Worm (Caenorhabditis elegans) whole organism, L4 larva: ENCODE data around the gene K01A2.6.
"Not testable (repeated sequence)": the region's sequence is repeated elsewhere in the genome, so short reads cannot be mapped to it uniquely, and the experiment has no call there.

ENCODE experiments used
- R02D3.7 ChIP-seq: fragments of 150-350 bp; sonication (generic microtip); optimal IDR thresholded peaks from 3 replicates; lab custom pipeline; 2014; ENCODE audit warnings: missing biosample characterization, missing genetic modification characterization
- Y5F2A.4 ChIP-seq: fragments of 200-800 bp; sonication (Bioruptor generic); optimal IDR thresholded peaks from 2 replicates; lab custom pipeline; 2018; ENCODE audit warnings: mild to moderate bottlenecking, missing genetic modification characterization, missing compliant biosample characterization
- ZK546.5 ChIP-seq, 2 experiments: sonication (generic microtip); optimal IDR thresholded peaks; 2 replicates each; lab custom pipeline; 2017; ENCODE audit warnings: missing biosample characterization in 2 of 2, missing genetic modification characterization in 2 of 2
- aha-1 ChIP-seq: fragments of 150-350 bp; peaks from one replicate; lab custom pipeline; 2014; ENCODE audit warnings: missing biosample characterization, missing genetic modification characterization
- ama-1 ChIP-seq: fragments of 150-350 bp; optimal IDR thresholded peaks from 2 replicates; lab custom pipeline; 2014; ENCODE audit warnings: inconsistent platforms, mixed read lengths
- ceh-28 ChIP-seq: fragments of 150-350 bp; optimal IDR thresholded peaks from 2 replicates; lab custom pipeline; 2014; ENCODE audit warnings: missing biosample characterization, missing genetic modification reagents, missing genetic modification characterization
- ceh-32 ChIP-seq: sonication (generic microtip); optimal IDR thresholded peaks from 2 replicates; lab custom pipeline; 2016; ENCODE audit warnings: mild to moderate bottlenecking, missing genetic modification characterization, missing compliant biosample characterization; ENCODE audit not compliant: poor library complexity
- ceh-62 ChIP-seq: sonication (generic microtip); optimal IDR thresholded peaks from 2 replicates; lab custom pipeline; 2017; ENCODE audit warnings: missing biosample characterization, missing genetic modification characterization
- daf-16 ChIP-seq, 3 experiments: sonication (generic microtip); optimal IDR thresholded peaks; 2 replicates each; lab custom pipeline; 2016 to 2017; ENCODE audit warnings: missing genetic modification characterization in 3 of 3, missing genetic modification reagents in 3 of 3, mild to moderate bottlenecking in 2 of 3, missing compliant biosample characterization in 2 of 3, missing biosample characterization in 1 of 3, moderate library complexity in 1 of 3
- dmd-6 ChIP-seq: fragments of 200-800 bp; sonication (Bioruptor generic); IDR thresholded peaks from 2 replicates; pipeline ENCODE4 v1.3.6; 2022; ENCODE audit warnings: missing genetic modification reagents, missing genetic modification characterization, missing compliant biosample characterization
- dpl-1 ChIP-seq: fragments of 150-350 bp; optimal IDR thresholded peaks from 2 replicates; lab custom pipeline; 2014; ENCODE audit warnings: missing biosample characterization, missing genetic modification reagents, missing genetic modification characterization
- egl-27 ChIP-seq: sonication (generic microtip); optimal IDR thresholded peaks from 3 replicates; lab custom pipeline; 2017; ENCODE audit warnings: missing biosample characterization, missing genetic modification reagents, missing genetic modification characterization
- fkh-10 ChIP-seq: fragments of 150-350 bp; optimal IDR thresholded peaks from 2 replicates; lab custom pipeline; 2014; ENCODE audit warnings: missing biosample characterization, missing genetic modification reagents, missing genetic modification characterization
- gei-8 ChIP-seq: fragments of 200-800 bp; sonication (Bioruptor generic); optimal IDR thresholded peaks from 2 replicates; lab custom pipeline; 2018; ENCODE audit warnings: mild to moderate bottlenecking, missing genetic modification characterization, missing compliant biosample characterization
- hlh-30 ChIP-seq: sonication (generic microtip); optimal IDR thresholded peaks from 2 replicates; lab custom pipeline; 2017; ENCODE audit warnings: antibody characterized with exemption, mild to moderate bottlenecking, missing genetic modification characterization, missing compliant biosample characterization; ENCODE audit not compliant: insufficient read depth
- lin-15B ChIP-seq: fragments of 150-350 bp; sonication (generic microtip); optimal IDR thresholded peaks from 3 replicates; lab custom pipeline; 2014; ENCODE audit warnings: missing biosample characterization, missing genetic modification characterization
- lin-29 ChIP-seq: fragments of 200-800 bp; sonication (Bioruptor generic); IDR thresholded peaks from 2 replicates; pipeline ENCODE4 v1.3.6; 2022; ENCODE audit warnings: missing genetic modification reagents, missing genetic modification characterization, missing compliant biosample characterization
- lir-3 ChIP-seq: sonication (generic microtip); optimal IDR thresholded peaks from 2 replicates; lab custom pipeline; 2016; ENCODE audit warnings: mild to moderate bottlenecking, missing genetic modification characterization, missing compliant biosample characterization
- lsy-2 ChIP-seq, 2 experiments: fragments of 150-350 bp in 1 of 2; sonication (generic microtip) in 1 of 2; optimal IDR thresholded peaks; 2 replicates each; lab custom pipeline; 2014 to 2017; ENCODE audit warnings: missing biosample characterization in 2 of 2, missing genetic modification characterization in 2 of 2
- mdl-1 ChIP-seq, 2 experiments: fragments of 150-350 bp in 1 of 2; sonication (generic microtip) in 1 of 2; optimal IDR thresholded peaks; 2 replicates each; lab custom pipeline; 2014 to 2017; ENCODE audit warnings: missing biosample characterization in 2 of 2, missing genetic modification characterization in 2 of 2
- mxl-3 ChIP-seq: fragments of 200-800 bp; sonication (Bioruptor generic); optimal IDR thresholded peaks from 2 replicates; lab custom pipeline; 2018; ENCODE audit warnings: mild to moderate bottlenecking, missing genetic modification characterization, missing compliant biosample characterization
- nhr-28 ChIP-seq: fragments of 150-350 bp; optimal IDR thresholded peaks from 2 replicates; lab custom pipeline; 2014; ENCODE audit warnings: missing biosample characterization, missing genetic modification characterization
- nhr-77 ChIP-seq: fragments of 150-350 bp; optimal IDR thresholded peaks from 2 replicates; lab custom pipeline; 2014; ENCODE audit warnings: missing biosample characterization, missing genetic modification characterization
- pqm-1 ChIP-seq: sonication (generic microtip); optimal IDR thresholded peaks from 2 replicates; lab custom pipeline; 2017; ENCODE audit warnings: missing biosample characterization, missing genetic modification characterization
- set-16 ChIP-seq: fragments of 200-800 bp; sonication (Bioruptor generic); IDR thresholded peaks from 2 replicates; pipeline ENCODE4 v1.3.6; 2022; ENCODE audit warnings: missing genetic modification reagents, missing genetic modification characterization, missing compliant biosample characterization
- skn-1 ChIP-seq: fragments of 150-350 bp; optimal IDR thresholded peaks from 2 replicates; lab custom pipeline; 2014; ENCODE audit warnings: missing biosample characterization, missing genetic modification characterization
- spr-1 ChIP-seq: sonication (generic microtip); optimal IDR thresholded peaks from 2 replicates; lab custom pipeline; 2016; ENCODE audit warnings: mild to moderate bottlenecking, missing genetic modification characterization, missing compliant biosample characterization
- tag-97 ChIP-seq: fragments of 200-800 bp; sonication (Bioruptor generic); IDR thresholded peaks from 2 replicates; pipeline ENCODE4 v1.3.6; 2022; ENCODE audit warnings: missing genetic modification characterization, missing compliant biosample characterization
- unc-62 ChIP-seq, 3 experiments: fragments of 150-350 bp in 1 of 3; sonication (generic microtip); optimal IDR thresholded peaks in 2 of 3; peaks in 1 of 3; 1 replicate in 1 of 3; 2 replicates in 2 of 3; lab custom pipeline; 2014 to 2017; ENCODE audit warnings: missing biosample characterization in 3 of 3, missing genetic modification characterization in 3 of 3, missing genetic modification reagents in 3 of 3, missing genotype in 1 of 3
- ztf-11 ChIP-seq: fragments of 150-350 bp; optimal IDR thresholded peaks from 2 replicates; lab custom pipeline; 2014; ENCODE audit warnings: missing biosample characterization, missing genetic modification characterization

K01A2.6 gene

DNA sequence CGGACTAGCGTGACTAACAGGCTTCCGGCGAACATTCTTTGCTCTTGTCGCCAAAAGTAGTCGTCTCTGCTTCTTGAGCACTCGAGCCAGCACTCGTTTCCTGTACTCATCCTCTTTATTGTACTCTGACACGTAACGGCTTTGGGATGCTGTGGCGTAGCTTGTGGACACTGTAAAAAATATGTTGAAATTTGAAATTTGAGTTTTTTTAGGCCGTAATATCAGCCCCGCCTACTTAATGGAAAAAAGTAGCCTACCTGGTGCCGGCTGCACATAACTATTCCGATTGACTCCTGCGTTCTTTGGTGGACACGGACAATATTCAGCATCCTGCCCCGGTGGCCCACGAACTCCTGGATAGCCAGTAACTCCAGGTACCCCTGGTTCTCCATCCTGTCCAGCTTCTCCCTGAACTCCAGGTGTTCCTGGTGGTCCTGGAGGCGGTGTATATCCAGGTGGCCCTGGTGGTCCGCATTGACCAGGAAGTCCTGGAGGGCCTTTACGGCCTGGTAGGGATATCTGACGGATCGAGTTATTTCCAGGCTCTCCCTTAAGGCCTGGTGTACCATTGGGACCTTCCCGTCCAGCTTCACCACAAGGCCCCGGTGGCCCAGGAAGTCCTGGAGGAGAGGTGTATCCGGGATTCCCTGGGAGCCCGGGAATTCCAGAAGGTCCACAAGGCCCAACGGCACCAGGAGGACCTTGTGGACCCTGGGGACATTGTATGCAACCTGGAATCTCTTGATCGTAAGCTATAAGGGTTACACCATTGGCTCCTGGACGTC, 4.3 kb downstream of the K01A2.6 start:
- TF ChIP-seq R02D3.7 (tag; lab: Kevin White, UChicago) (no peak), lsy-2 (tag; optimal IDR thresholded peaks at IDR 0.05; lab: Kevin White, UChicago) (no peak), set-16 (peak; percentile 83), aha-1 (tag; lab: Kevin White, UChicago) (peak; percentile 92)
- TF ChIP-seq, all 104 proteins: peak for 2

DNA sequence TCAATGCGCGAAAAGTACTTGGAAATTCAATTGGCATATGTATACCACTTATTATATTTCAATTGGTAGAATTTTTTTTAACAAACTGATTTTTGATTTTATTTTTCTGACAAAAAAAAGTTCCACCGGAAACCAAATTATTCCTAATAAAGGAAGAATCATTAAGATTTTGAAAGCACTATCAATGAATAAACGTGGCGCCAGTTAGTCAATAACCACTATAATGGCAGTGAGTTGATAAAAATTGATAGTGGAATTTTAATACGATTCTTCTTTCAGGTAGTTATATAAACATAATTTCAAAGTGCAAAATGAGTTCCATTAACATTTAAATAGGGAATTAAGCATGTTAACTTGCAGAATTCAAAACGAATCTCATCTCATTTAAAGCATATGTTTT, 5.9 kb downstream of the K01A2.6 start, which contains the start of gene col-69:
TSS of gene col-69 (minus strand) at position 101 of the 400 bp plus-strand sequence.
- TF ChIP-seq ceh-32 (tag; lab: Kevin White, UChicago), result no peak
- no peak for TF ChIP-seq R02D3.7 (tag; lab: Kevin White, UChicago)
- TF ChIP-seq ceh-62 (tag; lab: Kevin White, UChicago), result no peak
- TF ChIP-seq nhr-28 (tag; lab: Kevin White, UChicago), result peak; percentile 8
- no peak for TF ChIP-seq lin-29 (GFP tag; lab: Robert Waterston, UW)
- no peak for TF ChIP-seq ztf-11 (tag; lab: Kevin White, UChicago)
- TF ChIP-seq daf-16 (GFP tag; optimal IDR thresholded peaks at IDR 0.05; lab: Kevin White, UChicago), result no peak
- peak; percentile 13 for TF ChIP-seq daf-16 (tag; optimal IDR thresholded peaks at IDR 0.05; lab: Kevin White, UChicago)
- TF ChIP-seq dmd-6 (GFP tag; lab: Robert Waterston, UW), result no peak
- TF ChIP-seq spr-1, result no peak
- peak; percentile 22 for TF ChIP-seq pqm-1 (tag; lab: Kevin White, UChicago)
- no peak for TF ChIP-seq egl-27

DNA sequence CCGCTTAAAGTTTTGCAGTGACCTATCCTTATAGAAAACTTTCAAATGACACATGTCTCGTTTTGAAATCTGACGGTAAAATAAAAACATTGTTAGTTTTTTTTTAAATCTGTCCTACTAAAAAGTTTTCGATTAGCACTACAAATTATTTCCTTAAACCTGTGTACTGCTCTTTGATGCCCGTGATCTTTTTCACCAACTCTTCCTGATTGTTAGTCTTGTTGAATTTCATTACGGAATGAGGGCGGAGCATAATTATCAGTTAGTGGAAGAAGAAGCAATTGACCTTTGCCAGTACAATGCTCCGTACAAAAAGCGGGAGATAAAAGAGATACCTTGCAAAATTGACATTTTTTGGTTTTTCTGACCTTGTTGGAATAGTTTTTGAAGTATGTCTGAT, 7.4 kb downstream of the K01A2.6 start, which contains the start of gene K01A2.4:
TSS of gene K01A2.4 (plus strand) at position 301 of the 400 bp plus-strand sequence.
- TF ChIP-seq aha-1 (tag; lab: Kevin White, UChicago) (peak; percentile 62), ZK546.5 (tag; optimal IDR thresholded peaks at IDR 0.05; lab: Kevin White, UChicago) (no peak), nhr-77 (tag; lab: Kevin White, UChicago) (no peak), lin-15B (no peak)

DNA sequence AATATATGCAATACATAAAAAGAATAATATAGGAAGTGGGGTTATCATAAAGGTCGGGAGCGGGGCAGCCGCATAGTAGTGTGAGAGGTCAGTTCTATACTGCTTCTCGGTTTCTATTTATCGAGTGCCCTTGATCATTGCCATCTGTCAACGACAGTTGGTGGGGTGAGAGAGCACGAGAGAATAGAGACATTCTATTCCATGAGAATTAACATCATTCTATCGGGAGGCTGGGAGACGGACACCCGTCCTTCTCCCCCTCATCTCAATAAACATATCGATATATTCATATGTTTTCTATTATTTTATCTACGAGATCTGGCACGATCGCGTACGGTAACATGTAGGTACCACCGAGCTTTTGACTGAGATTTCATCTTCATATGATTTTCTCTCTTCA, 12.3 kb downstream of the K01A2.6 start, which contains the start of gene mps-2:
TSS of gene mps-2 (minus strand) at position 101 of the 400 bp plus-strand sequence.
- not testable (repeated sequence) for TF ChIP-seq lsy-2 (tag; optimal IDR thresholded peaks at IDR 0.05; lab: Kevin White, UChicago); gei-8 (GFP tag; lab: Kevin White, UChicago); mxl-3 (GFP tag; lab: Kevin White, UChicago)
- TF ChIP-seq, all 104 proteins: peak for 0; not testable (repeated sequence) for 104

DNA sequence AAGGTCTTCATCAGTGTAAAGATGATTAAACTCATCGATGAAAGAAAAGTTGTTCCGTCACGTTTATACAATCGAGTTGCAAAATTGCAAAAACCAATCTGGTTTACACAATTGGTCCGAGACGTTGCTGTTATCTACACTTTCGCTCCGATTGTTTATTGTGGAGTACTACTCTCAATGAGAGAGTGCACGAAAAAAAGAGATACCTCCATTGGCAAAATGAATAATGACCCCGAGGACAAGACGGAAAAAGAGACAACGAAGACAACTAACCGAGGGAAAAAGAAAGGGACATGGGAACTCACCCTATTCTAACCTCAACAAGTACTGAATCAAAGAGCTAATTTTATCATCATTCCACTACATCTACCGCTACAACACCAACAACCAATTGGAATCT, 13.8 kb downstream of the K01A2.6 start:
- TF ChIP-seq Y5F2A.4 (GFP tag; lab: Kevin White, UChicago), result no peak
- TF ChIP-seq unc-62 (GFP tag; optimal IDR thresholded peaks at IDR 0.05 in 1 of 2; lab: Kevin White, UChicago), result no peak
- no peak for TF ChIP-seq unc-62 (tag; optimal IDR thresholded peaks at IDR 0.05; lab: Kevin White, UChicago)
- no peak for TF ChIP-seq tag-97 (GFP tag; lab: Robert Waterston, UW)
- no peak for TF ChIP-seq ceh-28 (tag; lab: Kevin White, UChicago)
- TF ChIP-seq skn-1 (tag; lab: Kevin White, UChicago), result no peak
- TF ChIP-seq ama-1, result no peak
- TF ChIP-seq lir-3 (tag; lab: Kevin White, UChicago), result no peak

DNA sequence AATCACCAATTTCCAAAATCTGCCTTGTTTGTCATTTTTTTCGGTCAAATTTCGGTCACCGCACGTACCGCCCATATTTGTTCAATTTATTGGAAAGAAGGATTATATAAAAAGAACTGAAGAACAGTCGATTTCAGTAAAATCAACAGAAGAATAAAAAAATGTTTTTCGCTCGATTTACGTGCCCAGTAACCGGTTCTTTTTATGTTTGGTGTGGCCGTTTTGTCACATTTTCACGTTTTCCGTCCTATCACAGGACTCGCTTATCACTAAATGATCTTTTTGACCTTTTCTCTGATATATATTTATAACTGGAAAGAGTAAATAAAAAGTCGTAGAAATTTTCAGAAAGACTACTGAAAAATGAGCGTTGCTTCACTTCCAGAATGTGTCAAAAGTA, 19.7 kb downstream of the K01A2.6 start, which contains the start of gene far-7:
TSS of gene far-7 (plus strand) at position 331 of the 400 bp plus-strand sequence.
- TF ChIP-seq dpl-1 (GFP tag; lab: Kevin White, UChicago) (no peak), mdl-1 (tag; optimal IDR thresholded peaks at IDR 0.05; lab: Kevin White, UChicago) (no peak), fkh-10 (GFP tag; lab: Kevin White, UChicago) (no peak), nhr-28 (tag; lab: Kevin White, UChicago) (peak; percentile 58), hlh-30 (peak; percentile 48)
